Fruit fly (Drosophila melanogaster): ENCODE measurements around the gene CG43450.

DNA sequence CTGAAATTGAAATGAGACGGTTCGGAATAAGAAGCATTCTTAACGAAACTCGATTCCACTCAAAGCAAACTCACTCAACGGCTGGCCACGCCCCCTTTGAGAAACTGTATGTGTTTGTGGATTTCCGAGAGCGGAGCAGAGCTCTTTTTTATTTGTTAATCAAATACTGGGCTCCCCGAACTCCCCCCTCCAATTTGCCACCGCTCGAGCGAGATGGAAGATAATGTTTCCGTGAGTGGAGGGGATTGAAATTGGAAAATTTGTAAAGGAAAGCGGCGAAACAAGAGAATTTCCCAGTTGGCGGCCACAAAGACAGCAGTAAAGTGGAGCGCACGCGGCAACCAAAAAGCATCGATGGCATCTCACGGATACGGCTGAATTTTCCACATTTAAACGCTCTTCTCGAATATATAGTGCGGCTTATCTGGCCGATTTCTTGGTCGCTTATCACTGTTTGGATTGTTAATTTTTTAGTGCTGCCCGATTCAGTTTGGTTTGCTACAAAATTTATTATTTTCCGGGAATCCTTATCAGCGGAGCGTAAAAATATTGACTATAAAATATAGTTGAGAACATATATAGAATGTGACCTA is 49.5 kb downstream of the CG43450 start:
- TF ChIP-seq cic (GFP tag; optimal IDR thresholded peaks at IDR 0.05) (no peak), Mnt (GFP tag; optimal IDR thresholded peaks at IDR 0.05) (no peak), cnc (optimal IDR thresholded peaks at IDR 0.05) (no peak), Crg-1 (GFP tag; optimal IDR thresholded peaks at IDR 0.05) (no peak), CG11617 (GFP tag; optimal IDR thresholded peaks at IDR 0.05) (no peak), tj (GFP tag; optimal IDR thresholded peaks at IDR 0.05) (no peak), bab1 (GFP tag; optimal IDR thresholded peaks at IDR 0.05) (no peak)
